Worm (Caenorhabditis elegans): ENCODE results near the gene dnc-4.

- TF ChIP-seq nhr-77 (tag; optimal IDR thresholded peaks at IDR 0.05) (no peak), skn-1 (tag; optimal IDR thresholded peaks at IDR 0.05) (no peak), unc-62 (GFP tag; optimal IDR thresholded peaks at IDR 0.05) (no peak), pha-4 (tag; optimal IDR thresholded peaks at IDR 0.05) (peak; percentile 43), ztf-11 (tag; optimal IDR thresholded peaks at IDR 0.05) (no peak), ceh-16 (tag; optimal IDR thresholded peaks at IDR 0.05) (no peak), ceh-82 (tag; optimal IDR thresholded peaks at IDR 0.05) (no peak), fos-1 (tag; optimal IDR thresholded peaks at IDR 0.05) (no peak)
Measured at ce11 chrIV:8032135-8032915, 12.7 kb upstream of the dnc-4 start.

Data from whole organism, L3 larva.